Fruit fly (Drosophila melanogaster): ENCODE data around the gene CG34292.

- no peak for TF ChIP-seq psq (optimal IDR thresholded peaks at IDR 0.05)
- no peak for TF ChIP-seq pan (optimal IDR thresholded peaks at IDR 0.05)
- no peak for TF ChIP-seq EcR (GFP tag; optimal IDR thresholded peaks at IDR 0.05)
Measured at dm6 chr3R:27100930-27101329, 38.9 kb downstream of the CG34292 start, which contains the start of gene Jhbp11.
